Fruit fly (Drosophila melanogaster): ENCODE measurements around the gene sip2.

Gene sip2

DNA sequence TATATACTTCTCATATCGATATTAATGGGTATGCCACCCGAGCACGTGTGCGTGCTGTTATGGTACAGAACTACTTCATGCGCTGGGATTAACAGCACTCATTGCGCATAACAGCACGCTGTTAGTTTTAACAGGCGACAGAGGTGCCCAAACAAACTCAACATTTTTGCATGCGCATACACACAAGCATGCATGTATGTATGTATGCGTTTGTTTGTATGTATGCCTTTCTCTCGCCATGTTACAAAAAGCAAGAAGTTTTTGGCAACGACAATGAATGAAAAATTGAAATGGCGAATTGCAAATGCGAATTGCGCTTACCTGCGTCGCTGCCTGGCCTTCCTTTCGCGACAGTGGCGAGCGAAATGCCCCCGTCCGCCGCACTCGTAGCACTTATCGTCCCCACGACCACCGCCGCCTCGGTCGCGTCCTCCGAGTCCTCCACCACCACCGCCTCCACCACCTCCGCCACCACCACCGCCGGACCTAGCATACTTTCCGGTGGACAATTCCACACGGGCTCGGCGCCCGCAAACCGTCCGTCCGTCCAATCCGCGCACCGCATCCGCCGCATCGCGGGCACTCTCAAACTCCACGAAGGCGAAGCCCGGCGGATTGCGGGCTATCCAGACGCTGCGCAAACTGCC, 44.5 kb downstream of the sip2 start (continued):
- TF ChIP-seq CG9797 (GFP tag; optimal IDR thresholded peaks at IDR 0.05): no peak
- no peak for TF ChIP-seq onecut (GFP tag; IDR thresholded peaks at IDR 0.05)
- no peak for TF ChIP-seq vvl (GFP tag; IDR thresholded peaks at IDR 0.05)
- no peak for TF ChIP-seq CG10462 (GFP tag; optimal IDR thresholded peaks at IDR 0.05)
- no peak for TF ChIP-seq Neu2 (GFP tag; optimal IDR thresholded peaks at IDR 0.05; ENCODE audit: borderline replicate concordance)
- TF ChIP-seq dmrt11E (tag; optimal IDR thresholded peaks at IDR 0.05): no peak
- TF ChIP-seq CG10959 (GFP tag; IDR thresholded peaks at IDR 0.05): no peak
- no peak for TF ChIP-seq CG33213 (GFP tag; optimal IDR thresholded peaks at IDR 0.05)
- no peak for TF ChIP-seq CG7556 (GFP tag; optimal IDR thresholded peaks at IDR 0.05)
- TF ChIP-seq al (GFP tag; IDR thresholded peaks at IDR 0.05): no peak
- no peak for TF ChIP-seq CG7786 (GFP tag; optimal IDR thresholded peaks at IDR 0.05)
- TF ChIP-seq lov (optimal IDR thresholded peaks at IDR 0.05): no peak
- no peak for TF ChIP-seq lov (GFP tag; IDR thresholded peaks at IDR 0.05)
- no peak for TF ChIP-seq CG10321 (GFP tag; IDR thresholded peaks at IDR 0.05)
- TF ChIP-seq CG14667 (GFP tag; IDR thresholded peaks at IDR 0.05): no peak
- no peak for TF ChIP-seq exex (tag; optimal IDR thresholded peaks at IDR 0.05)
- TF ChIP-seq Nf-YC (tag; optimal IDR thresholded peaks at IDR 0.05): peak; percentile 54
- no peak for TF ChIP-seq sisA (GFP tag; IDR thresholded peaks at IDR 0.05)
- no peak for TF ChIP-seq CG14710 (tag; optimal IDR thresholded peaks at IDR 0.05)
- peak; percentile 27 for TF ChIP-seq CG12391 (tag; optimal IDR thresholded peaks at IDR 0.05)
- TF ChIP-seq CG18619 (GFP tag; optimal IDR thresholded peaks at IDR 0.05): peak; percentile 16
- no peak for TF ChIP-seq knrl (GFP tag; IDR thresholded peaks at IDR 0.05; ENCODE audit: partially characterized antibody)
- no peak for TF ChIP-seq Dfd (GFP tag; optimal IDR thresholded peaks at IDR 0.05)
- TF ChIP-seq Asciz (GFP tag; optimal IDR thresholded peaks at IDR 0.05): no peak
- TF ChIP-seq Blimp-1 (GFP tag; optimal IDR thresholded peaks at IDR 0.05): no peak
- no peak for TF ChIP-seq Pdp1 (GFP tag; optimal IDR thresholded peaks at IDR 0.05)
- no peak for TF ChIP-seq Doc3 (GFP tag; IDR thresholded peaks at IDR 0.05; ENCODE audit: partially characterized antibody)
- no peak for TF ChIP-seq sim (GFP tag; IDR thresholded peaks at IDR 0.05)
- TF ChIP-seq bab2 (GFP tag; optimal IDR thresholded peaks at IDR 0.05): no peak
- no peak for TF ChIP-seq B-H1 (GFP tag; IDR thresholded peaks at IDR 0.05)
- TF ChIP-seq lola (GFP tag; optimal IDR thresholded peaks at IDR 0.05): no peak
- no peak for TF ChIP-seq insv (GFP tag; optimal IDR thresholded peaks at IDR 0.05)
- TF ChIP-seq Xrp1 (GFP tag; IDR thresholded peaks at IDR 0.05): no peak
- no peak for TF ChIP-seq BtbVII (GFP tag; optimal IDR thresholded peaks at IDR 0.05)
- no peak for TF ChIP-seq chm (GFP tag; IDR thresholded peaks at IDR 0.05)
- no peak for TF ChIP-seq ftz-f1 (GFP tag; optimal IDR thresholded peaks at IDR 0.05)

DNA sequence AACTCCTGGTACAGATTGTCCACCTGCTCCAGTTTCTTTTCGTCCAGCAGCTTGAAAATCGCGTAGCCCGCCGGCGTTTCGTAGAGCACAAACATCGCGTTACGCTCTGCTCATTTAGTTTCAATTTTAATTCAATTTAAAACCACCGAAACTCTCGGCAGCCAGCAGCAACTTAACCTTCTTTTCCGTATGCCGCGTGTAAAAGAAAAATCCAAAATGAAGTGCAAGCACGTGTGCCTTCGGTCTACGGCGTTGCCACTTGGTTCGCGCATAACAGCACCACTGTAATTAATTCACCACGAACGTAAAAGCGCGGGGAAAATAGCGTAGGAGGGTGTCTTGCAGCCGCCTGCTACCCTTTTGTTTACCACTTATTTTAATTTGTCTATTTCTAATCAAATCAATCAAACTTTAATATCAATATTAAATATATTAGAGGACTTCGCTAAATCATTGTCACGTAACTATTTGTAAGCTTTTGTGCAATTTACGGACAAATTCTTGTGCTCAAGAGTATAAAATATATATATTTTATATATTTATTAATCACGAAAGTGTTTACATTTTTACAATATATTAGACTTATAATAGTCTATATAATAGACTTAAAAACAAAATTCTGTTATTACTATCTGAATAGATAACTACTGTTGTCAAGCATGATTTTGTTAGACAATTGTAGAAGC, 45.2 kb downstream of the sip2 start, which contains the start of gene nop5:
nop5 (minus strand) TSS at position 227 of the 686 bp plus-strand sequence.
- TF ChIP-seq CG3847 (GFP tag; IDR thresholded peaks at IDR 0.05): no peak
- no peak for TF ChIP-seq toy (GFP tag; IDR thresholded peaks at IDR 0.05)
- TF ChIP-seq run (tag; optimal IDR thresholded peaks at IDR 0.05): no peak
- TF ChIP-seq CG9817 (tag; optimal IDR thresholded peaks at IDR 0.05): peak; percentile 69
- TF ChIP-seq Chrac-16 (GFP tag; optimal IDR thresholded peaks at IDR 0.05): peak; percentile 33
- TF ChIP-seq CG5180 (GFP tag; optimal IDR thresholded peaks at IDR 0.05): no peak
- TF ChIP-seq Blimp-1 (GFP tag; optimal IDR thresholded peaks at IDR 0.05): no peak
- TF ChIP-seq lilli (GFP tag; optimal IDR thresholded peaks at IDR 0.05): no peak
- TF ChIP-seq CG17802 (tag; optimal IDR thresholded peaks at IDR 0.05): no peak
- TF ChIP-seq Ptx1 (GFP tag; IDR thresholded peaks at IDR 0.05): no peak
- peak; percentile 56 for TF ChIP-seq Fer3 (tag; optimal IDR thresholded peaks at IDR 0.05)
- TF ChIP-seq Mad (GFP tag; optimal IDR thresholded peaks at IDR 0.05): peak; percentile 10
- 0 out of 3 replicates have a peak, but pooled peaks have one; percentile 44 for TF ChIP-seq H15 (GFP tag; IDR thresholded peaks at IDR 0.05)
- no peak for TF ChIP-seq CG12219 (GFP tag; optimal IDR thresholded peaks at IDR 0.05)
- peak; percentile 10 for TF ChIP-seq Dp (GFP tag; optimal IDR thresholded peaks at IDR 0.05)
- peak; percentile 44 for TF ChIP-seq ftz-f1 (GFP tag; optimal IDR thresholded peaks at IDR 0.05)
- no peak for TF ChIP-seq Taf1 (GFP tag; IDR thresholded peaks at IDR 0.05)

Data from whole organism, embryonic.